Worm (Caenorhabditis elegans): ENCODE data around the gene srh-83.

srh-83 gene

DNA sequence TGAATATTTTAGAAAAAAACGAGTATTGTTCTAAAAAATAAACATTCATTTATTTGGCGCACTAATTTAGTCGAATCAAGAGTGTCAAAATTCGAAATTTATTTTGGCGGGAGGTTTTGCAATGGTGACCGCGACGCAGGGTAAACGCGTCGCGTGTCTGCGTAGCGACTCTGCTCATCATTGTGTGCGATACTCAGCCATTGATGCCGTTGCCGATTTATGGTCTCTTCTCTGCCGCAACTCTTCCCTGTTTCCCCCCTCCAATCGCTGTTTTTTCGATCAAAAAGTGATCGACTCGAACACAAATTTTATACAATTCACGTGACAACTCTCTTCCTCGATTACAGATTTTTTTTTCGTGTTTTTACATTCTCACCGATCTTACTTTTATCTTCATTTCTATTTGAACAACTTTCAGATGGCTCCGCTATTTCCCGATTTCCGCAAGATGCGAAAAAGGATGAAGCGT is 32.2 kb downstream of the srh-83 start, which contains the start of gene F09G2.2 (continued):
- TF ChIP-seq F22D6.2 (tag; optimal IDR thresholded peaks at IDR 0.05) = peak; percentile 57
- peak; percentile 81 for TF ChIP-seq C17E4.6 (GFP tag; IDR thresholded peaks at IDR 0.05)
- TF ChIP-seq nhr-90 (tag; optimal IDR thresholded peaks at IDR 0.05) = peak; percentile 8
- TF ChIP-seq him-1 (tag; optimal IDR thresholded peaks at IDR 0.05) = peak; percentile 55
- TF ChIP-seq ama-1 (optimal IDR thresholded peaks at IDR 0.05) = no peak
- TF ChIP-seq ama-1 (GFP tag; optimal IDR thresholded peaks at IDR 0.05) = no peak
- peak; percentile 61 for TF ChIP-seq F23B12.7 (tag; optimal IDR thresholded peaks at IDR 0.05; ENCODE audit: insufficient read depth)
- peak; percentile 96 for TF ChIP-seq attf-5 (GFP tag; optimal IDR thresholded peaks at IDR 0.05)
- TF ChIP-seq zfh-2 (GFP tag; conservative IDR thresholded peaks at IDR 0.05) = peak; percentile 90
- peak; percentile 13 for TF ChIP-seq unc-62 (GFP tag; optimal IDR thresholded peaks at IDR 0.05)
- 0 out of 2 replicates have a peak, but pooled peaks have one; percentile 6 for TF ChIP-seq ztf-28 (GFP tag; IDR thresholded peaks at IDR 0.05)
- TF ChIP-seq pbrm-1 (GFP tag; IDR thresholded peaks at IDR 0.05) = peak; percentile 89
- TF ChIP-seq Y53G8AR.9 (GFP tag; conservative IDR thresholded peaks at IDR 0.05) = peak; percentile 92

ce11 chrV:7197036-7197435 is 32.7 kb downstream of the srh-83 start:
- TF ChIP-seq ceh-40 (GFP tag; IDR thresholded peaks at IDR 0.05) (0 out of 2 replicates have a peak, but pooled peaks have one; percentile 3), nfya-1 (tag; optimal IDR thresholded peaks at IDR 0.05; ENCODE audit: borderline replicate concordance, insufficient read depth) (no peak), hsf-1 (GFP tag; IDR thresholded peaks at IDR 0.05) (no peak), Y53G8AR.9 (GFP tag; conservative IDR thresholded peaks at IDR 0.05) (0 out of 2 replicates have a peak, but pooled peaks have one; percentile 58), F22D6.2 (tag; optimal IDR thresholded peaks at IDR 0.05) (no peak), lin-35 (GFP tag; optimal IDR thresholded peaks at IDR 0.05) (no peak), atf-7 (tag; optimal IDR thresholded peaks at IDR 0.05) (no peak), lsl-1 (GFP tag; optimal IDR thresholded peaks at IDR 0.05) (no peak), ceh-58 (GFP tag; IDR thresholded peaks at IDR 0.05) (0 out of 2 replicates have a peak, but pooled peaks have one; percentile 52), ZK185.1 (tag; optimal IDR thresholded peaks at IDR 0.05; ENCODE audit: poor library complexity, severe bottlenecking) (no peak), unc-62 (GFP tag; optimal IDR thresholded peaks at IDR 0.05) (no peak), zim-3 (tag; optimal IDR thresholded peaks at IDR 0.05) (no peak), B0035.1 (tag; optimal IDR thresholded peaks at IDR 0.05) (no peak), Y95B8A.8 (GFP tag; IDR thresholded peaks at IDR 0.05) (no peak), lin-40 (tag; optimal IDR thresholded peaks at IDR 0.05) (no peak), aptf-3 (GFP tag; IDR thresholded peaks at IDR 0.05) (no peak), die-1 (tag; optimal IDR thresholded peaks at IDR 0.05) (no peak), rec-8 (tag; optimal IDR thresholded peaks at IDR 0.05) (no peak), madf-10 (tag; optimal IDR thresholded peaks at IDR 0.05) (no peak), ceh-79 (tag; optimal IDR thresholded peaks at IDR 0.05) (no peak), F55B11.4 (tag; optimal IDR thresholded peaks at IDR 0.05; ENCODE audit: borderline replicate concordance, insufficient read depth) (no peak), F10E7.11 (tag; optimal IDR thresholded peaks at IDR 0.05) (no peak), B0019.2 (GFP tag; conservative IDR thresholded peaks at IDR 0.05) (no peak), B0336.3 (GFP tag; IDR thresholded peaks at IDR 0.05) (no peak), mxl-1 (tag; optimal IDR thresholded peaks at IDR 0.05) (no peak), F49E8.2 (tag; optimal IDR thresholded peaks at IDR 0.05; ENCODE audit: insufficient read depth) (peak; percentile 16), akir-1 (GFP tag; optimal IDR thresholded peaks at IDR 0.05) (no peak), madf-6 (GFP tag; IDR thresholded peaks at IDR 0.05) (peak; percentile 55), bed-1 (GFP tag; IDR thresholded peaks at IDR 0.05) (no peak), madf-3 (GFP tag; IDR thresholded peaks at IDR 0.05) (peak; percentile 91), madf-8 (GFP tag; conservative IDR thresholded peaks at IDR 0.05) (no peak), rcor-1 (GFP tag; IDR thresholded peaks at IDR 0.05) (0 out of 2 replicates have a peak, but pooled peaks have one; percentile 39), tlf-1 (GFP tag; optimal IDR thresholded peaks at IDR 0.05) (no peak), attf-3 (GFP tag; conservative IDR thresholded peaks at IDR 0.05) (no peak), K12H6.12 (tag; optimal IDR thresholded peaks at IDR 0.05) (no peak), D2030.7 (GFP tag; IDR thresholded peaks at IDR 0.05) (no peak; the same call in 1 of the 2 replicates), gei-17 (GFP tag; optimal IDR thresholded peaks at IDR 0.05) (no peak)

Data from whole organism, young adult.